Worm (Caenorhabditis elegans): Measurements from ENCODE around the gene C49C3.6.

DNA sequence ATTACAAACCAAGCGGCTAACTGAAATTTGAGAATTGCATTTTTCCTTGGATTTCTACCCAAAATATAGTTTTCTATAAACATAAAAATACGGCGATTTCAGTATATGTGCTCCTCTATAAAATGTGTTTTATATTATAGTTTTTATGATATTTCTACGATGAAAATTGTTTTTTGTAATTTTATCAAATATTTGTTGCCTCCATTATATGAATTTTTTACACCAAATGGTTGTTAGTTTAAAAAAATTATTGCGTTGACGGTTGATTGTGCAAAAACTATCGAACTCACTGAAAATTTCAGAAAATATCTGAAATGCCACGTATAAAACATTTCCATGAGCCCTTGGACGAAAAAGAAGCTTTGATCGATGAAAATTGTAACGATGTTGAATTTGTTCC, 23.1 kb upstream of the C49C3.6 start, which contains the start of gene T28F3.9:
- TF ChIP-seq sdc-2 (tag; optimal IDR thresholded peaks at IDR 0.05) (no peak), pag-3 (tag; optimal IDR thresholded peaks at IDR 0.05; ENCODE audit: borderline replicate concordance) (no peak), unc-3 (GFP tag; conservative IDR thresholded peaks at IDR 0.05) (no peak), unc-3 (tag; optimal IDR thresholded peaks at IDR 0.05) (no peak), ceh-22 (tag; optimal IDR thresholded peaks at IDR 0.05) (no peak), F13H6.1 (tag; optimal IDR thresholded peaks at IDR 0.05) (no peak), ref-2 (tag; optimal IDR thresholded peaks at IDR 0.05) (no peak), ceh-14 (tag; optimal IDR thresholded peaks at IDR 0.05) (no peak), hlh-8 (tag; optimal IDR thresholded peaks at IDR 0.05) (no peak), ama-1 (optimal IDR thresholded peaks at IDR 0.05) (no peak), lin-11 (tag; optimal IDR thresholded peaks at IDR 0.05) (no peak)

Data from whole organism, late embryonic.